Worm (Caenorhabditis elegans) whole organism, mixed stage, embryonic: ENCODE measurements around the gene str-81.

ENCODE experiments used
- lin-13 ChIP-seq: fragments of 150-350 bp; optimal IDR thresholded peaks from 2 replicates; lab custom pipeline; 2014; ENCODE audit warnings: missing biosample characterization, missing genetic modification characterization
- nhr-76 ChIP-seq: sonication (generic microtip); optimal IDR thresholded peaks from 2 replicates; lab custom pipeline; 2017; ENCODE audit warnings: missing biosample characterization, missing genetic modification characterization
- pha-4 ChIP-seq: fragments of 150-350 bp; optimal IDR thresholded peaks from 2 replicates; lab custom pipeline; 2018; ENCODE audit warnings: missing biosample characterization, missing genetic modification reagents, missing genetic modification characterization
- unc-39 ChIP-seq: fragments of 150-350 bp; optimal IDR thresholded peaks from 2 replicates; lab custom pipeline; 2014; ENCODE audit warnings: missing biosample characterization, missing genetic modification characterization

ce11 chrV:19260686-19261085, 9.8 kb upstream of the str-81 start:
- TF ChIP-seq pha-4 (tag; lab: Kevin White, UChicago) = no peak
- no peak for TF ChIP-seq unc-39 (tag; lab: Kevin White, UChicago)
- TF ChIP-seq nhr-76 (tag; lab: Kevin White, UChicago) = no peak
- TF ChIP-seq lin-13 = no peak
